Fruit fly (Drosophila melanogaster) whole organism, embryonic: ENCODE measurements around the gene CG5500.
A peak's percentile ranks its signal among the peaks of the same experiment; 100 is the strongest.

Source experiments
- ATbp ChIP-seq: fragments of 200-800 bp; sonication (Bioruptor generic); optimal IDR thresholded peaks from 2 replicates; lab custom pipeline; 2017; ENCODE audit warnings: missing biosample characterization, mild to moderate bottlenecking, missing genetic modification characterization, missing genetic modification reagents
- Antp ChIP-seq: fragments of 200-800 bp; sonication (Bioruptor generic); optimal IDR thresholded peaks from 3 replicates; lab custom pipeline; 2016; ENCODE audit warnings: missing biosample characterization, missing genetic modification characterization
- Atf6 ChIP-seq: fragments of 200-800 bp; sonication (Bioruptor generic); IDR thresholded peaks from 2 replicates; pipeline ENCODE4 v1.3.6; 2022; ENCODE audit warnings: missing biosample characterization, missing genetic modification characterization
- BtbVII ChIP-seq: fragments of 200-800 bp; sonication (Bioruptor generic); optimal IDR thresholded peaks from 3 replicates; lab custom pipeline; 2017; ENCODE audit warnings: missing biosample characterization, mild to moderate bottlenecking, missing genetic modification characterization
- CG12942 ChIP-seq: fragments of 200-800 bp; sonication (Bioruptor generic); optimal IDR thresholded peaks from 3 replicates; lab custom pipeline; 2016; ENCODE audit warnings: missing biosample characterization, missing genetic modification characterization
- CG14860 ChIP-seq: fragments of 200-800 bp; sonication (Bioruptor generic); IDR thresholded peaks from 3 replicates; pipeline ENCODE4 v1.3.6; 2022; ENCODE audit warnings: missing biosample characterization, missing genetic modification characterization; ENCODE audit not compliant: partially characterized antibody
- CG17568 ChIP-seq: fragments of 200-800 bp; sonication (Bioruptor generic); optimal IDR thresholded peaks from 2 replicates; lab custom pipeline; 2018; ENCODE audit warnings: missing biosample characterization, mild to moderate bottlenecking, missing genetic modification characterization, moderate library complexity
- CG17912 ChIP-seq: fragments of 200-800 bp; sonication (Bioruptor generic); optimal IDR thresholded peaks from 2 replicates; lab custom pipeline; 2018; ENCODE audit warnings: missing biosample characterization, mild to moderate bottlenecking, missing genetic modification characterization
- CG2678 ChIP-seq: fragments of 200-800 bp; sonication (Bioruptor generic); optimal IDR thresholded peaks from 3 replicates; lab custom pipeline; 2019; ENCODE audit warnings: missing biosample characterization, mild to moderate bottlenecking, missing genetic modification characterization, moderate library complexity
- CG30431 ChIP-seq: fragments of 200-800 bp; sonication (Bioruptor generic); optimal IDR thresholded peaks from 2 replicates; lab custom pipeline; 2017; ENCODE audit warnings: missing biosample characterization, missing genetic modification characterization
- CG33557 ChIP-seq: fragments of 200-800 bp; sonication (Bioruptor generic); optimal IDR thresholded peaks from 2 replicates; lab custom pipeline; 2019; ENCODE audit warnings: missing biosample characterization, mild to moderate bottlenecking, missing genetic modification characterization, moderate library complexity
- CG34376 ChIP-seq: fragments of 200-800 bp; sonication (Bioruptor generic); optimal IDR thresholded peaks from 2 replicates; lab custom pipeline; 2018; ENCODE audit warnings: missing biosample characterization, mild to moderate bottlenecking, missing genetic modification characterization
- CG4707 ChIP-seq: fragments of 200-800 bp; sonication (Bioruptor generic); optimal IDR thresholded peaks from 2 replicates; lab custom pipeline; 2018; ENCODE audit warnings: missing biosample characterization, mild to moderate bottlenecking, missing genetic modification characterization, moderate library complexity
- CG4854 ChIP-seq: fragments of 200-800 bp; sonication (Bioruptor generic); optimal IDR thresholded peaks from 2 replicates; lab custom pipeline; 2016; ENCODE audit warnings: missing biosample characterization, missing genetic modification characterization, inconsistent platforms
- CG5245 ChIP-seq: fragments of 200-800 bp; sonication (Bioruptor generic); optimal IDR thresholded peaks from 3 replicates; lab custom pipeline; 2016; ENCODE audit warnings: missing biosample characterization, missing genetic modification characterization
- CG6689 ChIP-seq: fragments of 200-800 bp; sonication (Bioruptor generic); IDR thresholded peaks from 2 replicates; pipeline ENCODE4 v1.3.6; 2022; ENCODE audit warnings: missing biosample characterization, missing genetic modification characterization
- CG7786 ChIP-seq: fragments of 200-800 bp; sonication (Bioruptor generic); optimal IDR thresholded peaks from 2 replicates; lab custom pipeline; 2016; ENCODE audit warnings: missing biosample characterization, missing genetic modification characterization
- CG7987 ChIP-seq: fragments of 200-800 bp; sonication (Bioruptor generic); optimal IDR thresholded peaks from 2 replicates; lab custom pipeline; 2018; ENCODE audit warnings: missing biosample characterization, mild to moderate bottlenecking, missing genetic modification characterization, moderate library complexity
- CG8924 ChIP-seq: fragments of 200-800 bp; optimal IDR thresholded peaks from 3 replicates; lab custom pipeline; 2019; ENCODE audit warnings: missing biosample characterization, mild to moderate bottlenecking, missing genetic modification characterization, moderate library complexity
- CTCF ChIP-seq: fragments of 200-800 bp; sonication (Bioruptor generic); optimal IDR thresholded peaks from 2 replicates; lab custom pipeline; 2017; ENCODE audit warnings: missing biosample characterization, mild to moderate bottlenecking, missing genetic modification characterization, moderate library complexity
- CoRest ChIP-seq: fragments of 200-800 bp; sonication (Bioruptor generic); optimal IDR thresholded peaks from 3 replicates; lab custom pipeline; 2018; ENCODE audit warnings: missing biosample characterization, mild to moderate bottlenecking, missing genetic modification characterization, moderate library complexity
- CrebB ChIP-seq: fragments of 200-800 bp; sonication (Bioruptor generic); optimal IDR thresholded peaks from 3 replicates; lab custom pipeline; 2018; ENCODE audit warnings: missing biosample characterization, mild to moderate bottlenecking, missing genetic modification characterization
- Hr78 ChIP-seq, 2 experiments: fragments of 200-800 bp in 1 of 2; fragments of >200 bp in 1 of 2; sonication (Bioruptor generic) in 1 of 2; optimal IDR thresholded peaks; 2 replicates each; lab custom pipeline; 2017 to 2019; ENCODE audit warnings: missing biosample characterization in 2 of 2, missing genetic modification characterization in 2 of 2, mild to moderate bottlenecking in 1 of 2, moderate library complexity in 1 of 2
- Jarid2 ChIP-seq: fragments of 200-800 bp; sonication (Bioruptor generic); optimal IDR thresholded peaks from 3 replicates; lab custom pipeline; 2017; ENCODE audit warnings: mild to moderate bottlenecking, missing biosample characterization, missing genetic modification reagents, missing genetic modification characterization
- Lpt ChIP-seq: fragments of >200 bp; optimal IDR thresholded peaks from 2 replicates; lab custom pipeline; 2018; ENCODE audit warnings: missing biosample characterization, missing genetic modification characterization
- MBD-R2 ChIP-seq: fragments of 200-800 bp; sonication (Bioruptor generic); IDR thresholded peaks from 2 replicates; pipeline ENCODE4 v1.3.6; 2022; ENCODE audit warnings: missing biosample characterization, missing genetic modification characterization
- Meics ChIP-seq: fragments of 200-800 bp; sonication (Bioruptor generic); optimal IDR thresholded peaks from 2 replicates; lab custom pipeline; 2017; ENCODE audit warnings: missing biosample characterization, mild to moderate bottlenecking, missing genetic modification characterization
- Oli ChIP-seq: fragments of 200-800 bp; sonication (Bioruptor generic); optimal IDR thresholded peaks from 2 replicates; lab custom pipeline; 2018; ENCODE audit warnings: missing biosample characterization, mild to moderate bottlenecking, missing genetic modification characterization, moderate library complexity
- al ChIP-seq: fragments of 200-800 bp; sonication (Bioruptor generic); IDR thresholded peaks from 2 replicates; pipeline ENCODE4 v1.3.6; 2022; ENCODE audit warnings: missing biosample characterization, missing genetic modification characterization
- bcd ChIP-seq: fragments of 200-800 bp; sonication (Bioruptor generic); optimal IDR thresholded peaks from 2 replicates; lab custom pipeline; 2017; ENCODE audit warnings: missing biosample characterization, mild to moderate bottlenecking, missing genetic modification characterization
- bsh ChIP-seq, 2 experiments: fragments of 200-800 bp; sonication (Bioruptor generic); optimal IDR thresholded peaks; 2 replicates each; lab custom pipeline; 2017 to 2018; ENCODE audit warnings: mild to moderate bottlenecking in 2 of 2, missing biosample characterization in 2 of 2, missing genetic modification characterization in 2 of 2, moderate library complexity in 1 of 2
- cas ChIP-seq: fragments of 200-800 bp; sonication (Bioruptor generic); IDR thresholded peaks from 2 replicates; pipeline ENCODE4 v1.3.6; 2022; ENCODE audit warnings: missing biosample characterization, missing genetic modification characterization
- crc ChIP-seq: fragments of 200-800 bp; sonication (Bioruptor generic); optimal IDR thresholded peaks from 2 replicates; lab custom pipeline; 2016; ENCODE audit warnings: missing biosample characterization, missing genetic modification characterization
- croc ChIP-seq: fragments of 200-800 bp; sonication (Bioruptor generic); conservative IDR thresholded peaks from 3 replicates; pipeline ENCODE4 v1.3.6; 2022; ENCODE audit warnings: missing biosample characterization, missing genetic modification characterization
- crol ChIP-seq: fragments of 200-800 bp; sonication (Bioruptor generic); IDR thresholded peaks from 2 replicates; pipeline ENCODE4 v1.3.6; 2022; ENCODE audit warnings: missing biosample characterization, missing genetic modification characterization
- disco-r ChIP-seq: fragments of 200-800 bp; sonication (Bioruptor generic); optimal IDR thresholded peaks from 2 replicates; lab custom pipeline; 2016; ENCODE audit warnings: missing biosample characterization, missing genetic modification characterization
- dm ChIP-seq: fragments of 200-800 bp; sonication (Bioruptor generic); optimal IDR thresholded peaks from 3 replicates; lab custom pipeline; 2016; ENCODE audit warnings: missing biosample characterization, missing genetic modification characterization
- emc ChIP-seq: fragments of 200-800 bp; sonication (Bioruptor generic); optimal IDR thresholded peaks from 2 replicates; lab custom pipeline; 2016; ENCODE audit warnings: missing biosample characterization, missing genetic modification characterization
- gsb ChIP-seq: fragments of 200-800 bp; sonication (Bioruptor generic); IDR thresholded peaks from 2 replicates; pipeline ENCODE4 v1.3.6; 2022; ENCODE audit warnings: missing biosample characterization, missing genetic modification characterization
- gt ChIP-seq: fragments of 200-800 bp; sonication (Bioruptor generic); IDR thresholded peaks from 2 replicates; pipeline ENCODE4 v1.3.6; 2022; ENCODE audit warnings: missing biosample characterization, missing genetic modification characterization
- insv ChIP-seq, 2 experiments: fragments of 200-800 bp; sonication (Bioruptor generic); optimal IDR thresholded peaks; 3 replicates each; lab custom pipeline; 2016 to 2018; ENCODE audit warnings: missing biosample characterization in 2 of 2, missing genetic modification characterization in 2 of 2
- inv ChIP-seq: fragments of 200-800 bp; sonication (Bioruptor generic); IDR thresholded peaks from 2 replicates; pipeline ENCODE4 v1.3.6; 2022; ENCODE audit warnings: missing biosample characterization, missing genetic modification characterization; ENCODE audit not compliant: partially characterized antibody
- ken ChIP-seq: fragments of 200-800 bp; sonication (Bioruptor generic); IDR thresholded peaks from 3 replicates; pipeline ENCODE4 v1.3.6; 2022; ENCODE audit warnings: missing biosample characterization, missing genetic modification characterization
- lmd ChIP-seq: fragments of 200-800 bp; sonication (Bioruptor generic); IDR thresholded peaks from 2 replicates; pipeline ENCODE4 v1.3.6; 2022; ENCODE audit warnings: missing biosample characterization, missing genetic modification characterization
- luna ChIP-seq: fragments of 200-800 bp; sonication (Bioruptor generic); optimal IDR thresholded peaks from 2 replicates; lab custom pipeline; 2016; ENCODE audit warnings: missing biosample characterization, missing genetic modification characterization
- shn ChIP-seq: fragments of 200-800 bp; sonication (Bioruptor generic); optimal IDR thresholded peaks from 3 replicates; lab custom pipeline; 2016; ENCODE audit warnings: missing biosample characterization, missing genetic modification characterization
- slbo ChIP-seq: fragments of 200-800 bp; sonication (Bioruptor generic); IDR thresholded peaks from 2 replicates; pipeline ENCODE4 v1.3.6; 2022; ENCODE audit warnings: missing biosample characterization, missing genetic modification characterization
- so ChIP-seq: fragments of 200-800 bp; sonication (Bioruptor generic); IDR thresholded peaks from 3 replicates; pipeline ENCODE4 v1.3.6; 2022; ENCODE audit warnings: missing biosample characterization, missing genetic modification characterization
- stwl ChIP-seq: fragments of 200-800 bp; sonication (Bioruptor generic); optimal IDR thresholded peaks from 3 replicates; lab custom pipeline; 2018; ENCODE audit warnings: missing biosample characterization, mild to moderate bottlenecking, missing genetic modification characterization, moderate library complexity
- toy ChIP-seq: fragments of 200-800 bp; sonication (Bioruptor generic); IDR thresholded peaks from 2 replicates; pipeline ENCODE4 v1.3.6; 2022; ENCODE audit warnings: missing biosample characterization, missing genetic modification characterization
- tup ChIP-seq: fragments of 200-800 bp; sonication (Bioruptor generic); optimal IDR thresholded peaks from 2 replicates; lab custom pipeline; 2016; ENCODE audit warnings: missing biosample characterization, mild to moderate bottlenecking, missing genetic modification characterization, moderate library complexity

CG5500 gene

DNA sequence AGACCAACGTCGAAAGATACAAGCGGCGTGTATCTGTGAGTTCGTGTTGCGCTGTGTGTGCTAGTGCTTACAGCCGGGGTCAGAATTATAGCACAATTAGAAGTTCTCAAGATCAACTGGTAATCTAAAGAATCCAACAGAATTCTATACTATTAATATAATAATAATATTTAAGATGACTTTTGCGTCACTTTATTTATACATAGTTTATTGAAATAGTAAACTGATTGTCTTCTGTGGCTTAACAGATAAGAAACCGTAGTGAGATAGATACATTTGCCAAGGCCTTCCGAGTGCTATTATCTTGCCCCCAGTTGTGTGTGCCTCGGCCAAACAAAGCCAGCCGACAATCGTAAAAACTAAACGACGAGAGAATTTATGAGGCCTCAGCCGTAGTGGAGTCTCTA is 9.9 kb downstream of the CG5500 start (continued):
- TF ChIP-seq CG34376 (no peak), slbo (GFP tag; lab: Robert Waterston, UW) (peak; percentile 47), CG17912 (GFP tag; lab: Kevin White, UChicago) (no peak), ATbp (peak; percentile 70), emc (GFP tag; lab: Kevin White, UChicago) (no peak), Jarid2 (GFP tag; lab: Kevin White, UChicago) (peak; percentile 45), cas (no peak), Hr78 (GFP tag; optimal IDR thresholded peaks at IDR 0.05; lab: Kevin White, UChicago) (peak in 1 of 2 experiments; percentile 46), dm (GFP tag; lab: Kevin White, UChicago) (no peak), CG7987 (GFP tag; lab: Kevin White, UChicago) (peak; percentile 0), Lpt (GFP tag; lab: Kevin White, UChicago) (no peak), BtbVII (peak; percentile 55), crc (GFP tag; lab: Kevin White, UChicago) (no peak), al (GFP tag; lab: Robert Waterston, UW) (no peak; the same call in 1 of the 2 replicates), Oli (peak; percentile 76), lmd (GFP tag; lab: Robert Waterston, UW) (peak; percentile 70), CG33557 (peak; percentile 84), toy (GFP tag; lab: Robert Waterston, UW) (no peak), insv (GFP tag; optimal IDR thresholded peaks at IDR 0.05; lab: Kevin White, UChicago) (no peak), inv (GFP tag; lab: Robert Waterston, UW) (no peak), CG7786 (GFP tag; lab: Kevin White, UChicago) (no peak), ken (GFP tag; lab: Robert Waterston, UW) (no peak), CG4854 (GFP tag; lab: Kevin White, UChicago) (no peak), CG4707 (GFP tag; lab: Kevin White, UChicago) (peak; percentile 42), gsb (GFP tag; lab: Robert Waterston, UW) (0 out of 2 replicates have a peak, but pooled peaks have one; percentile 20), so (no peak), croc (GFP tag; lab: Robert Waterston, UW) (peak; percentile 62), Atf6 (GFP tag; lab: Robert Waterston, UW) (peak; percentile 33; the same call in 1 of the 2 replicates), bcd (GFP tag; lab: Kevin White, UChicago) (peak; percentile 43), disco-r (no peak), MBD-R2 (no peak), Antp (GFP tag; lab: Kevin White, UChicago) (no peak), CoRest (tag; lab: Kevin White, UChicago) (peak; percentile 78), CG8924 (tag; lab: Kevin White, UChicago) (peak; percentile 87), CG6689 (peak; percentile 70; the same call in 1 of the 2 replicates), bsh (GFP tag; optimal IDR thresholded peaks at IDR 0.05; lab: Kevin White, UChicago) (peak; percentile 80 to 85), tup (GFP tag; lab: Kevin White, UChicago) (peak; percentile 11), CG30431 (GFP tag; lab: Kevin White, UChicago) (peak; percentile 41), luna (GFP tag; lab: Kevin White, UChicago) (no peak), CG17568 (GFP tag; lab: Kevin White, UChicago) (peak; percentile 60), CG12942 (GFP tag; lab: Kevin White, UChicago) (peak; percentile 24), CG5245 (GFP tag; lab: Kevin White, UChicago) (no peak), crol (no peak), CG2678 (tag; lab: Kevin White, UChicago) (peak; percentile 82), CTCF (GFP tag; lab: Kevin White, UChicago) (peak; percentile 21), CG14860 (no peak), gt (GFP tag; lab: Robert Waterston, UW) (peak; percentile 12; the same call in 1 of the 2 replicates), Meics (GFP tag; lab: Kevin White, UChicago) (peak; percentile 50), shn (GFP tag; lab: Kevin White, UChicago) (no peak), CrebB (tag; lab: Kevin White, UChicago) (peak; percentile 23), stwl (tag; lab: Kevin White, UChicago) (peak; percentile 27)
